Worm (Caenorhabditis elegans) whole organism, dauer: ENCODE data around the gene C34C6.9.

Experiments
- unc-62 ChIP-seq: sonication (generic microtip); optimal IDR thresholded peaks from 2 replicates; lab custom pipeline; 2017; ENCODE audit warnings: missing biosample characterization, missing genetic modification reagents, missing genetic modification characterization

C34C6.9 gene

ce11 chrII:8726700-8727099, 41.0 kb downstream of the C34C6.9 start, which contains the start of gene T01B7.9:
T01B7.9 (minus strand) TSS chrII:8726800.
- no peak for TF ChIP-seq unc-62 (GFP tag; lab: Kevin White, UChicago)

- TF ChIP-seq unc-62 (GFP tag; lab: Kevin White, UChicago) = no peak
Observed at ce11 chrII:8730281-8730680, 44.6 kb downstream of the C34C6.9 start.

- no peak for TF ChIP-seq unc-62 (GFP tag; lab: Kevin White, UChicago)
Observed at ce11 chrII:8730960-8731693, 45.4 kb downstream of the C34C6.9 start.

DNA sequence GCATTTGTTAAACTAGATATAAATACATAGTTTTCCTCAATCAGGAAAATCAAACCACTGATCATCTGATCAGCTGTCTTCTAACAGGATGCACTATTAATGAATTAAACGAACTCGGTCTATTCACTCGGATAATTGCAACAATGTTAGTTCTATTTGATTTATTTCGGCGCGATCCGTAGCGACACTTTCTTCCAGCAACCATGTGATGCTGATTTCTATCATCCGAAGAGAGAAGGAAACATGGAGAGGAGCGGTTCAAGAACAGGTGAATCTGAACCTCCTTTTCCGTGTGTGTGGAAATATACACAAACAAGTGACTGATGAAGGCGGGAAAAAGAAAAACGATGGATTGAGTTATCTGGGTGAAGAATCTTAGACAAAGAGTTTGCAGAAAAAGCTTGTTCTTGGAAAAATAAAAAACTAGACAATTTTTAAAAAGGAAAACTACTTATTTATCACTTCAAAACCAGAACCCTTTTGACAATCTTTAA, 46.1 kb downstream of the C34C6.9 start:
- TF ChIP-seq unc-62 (GFP tag; lab: Kevin White, UChicago) = no peak

DNA sequence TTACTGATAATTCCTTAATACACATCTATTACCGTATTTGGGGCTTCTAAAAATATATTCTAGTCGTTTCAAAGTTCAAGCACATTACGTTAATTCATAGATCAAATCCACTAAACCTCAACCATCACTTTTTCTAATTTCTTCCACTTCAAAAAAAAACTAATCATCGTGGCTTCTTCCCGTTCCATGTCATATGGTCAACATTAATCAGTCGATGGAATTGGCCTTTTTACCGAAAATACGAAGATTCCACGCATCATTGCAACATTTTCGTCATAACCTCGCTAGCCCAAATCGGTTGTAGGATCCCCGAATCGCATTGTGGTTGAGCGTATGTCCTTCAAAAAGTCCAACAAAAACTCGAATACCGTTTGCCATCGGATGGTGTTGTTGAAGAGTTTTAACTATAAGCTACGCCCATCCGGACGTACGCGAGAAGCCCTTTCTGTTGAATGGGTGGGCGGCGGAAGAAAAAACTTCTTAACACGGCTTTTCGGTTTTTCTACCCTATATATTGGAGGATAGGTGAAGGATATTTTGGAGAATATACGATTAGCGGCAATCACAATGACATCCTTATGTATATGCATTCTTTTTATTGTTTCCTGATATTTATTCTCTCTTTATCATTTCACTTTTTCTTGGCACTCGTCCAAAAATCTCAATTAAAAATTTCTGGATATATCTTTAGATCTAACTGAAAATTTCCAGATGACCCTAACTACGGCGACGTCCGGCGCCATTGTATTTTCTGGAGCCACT, 46.8 kb downstream of the C34C6.9 start, which contains the start of gene rol-6:
TSS of gene rol-6 (plus strand) at position 712 of the 762 bp plus-strand sequence.
- no peak for TF ChIP-seq unc-62 (GFP tag; lab: Kevin White, UChicago)

DNA sequence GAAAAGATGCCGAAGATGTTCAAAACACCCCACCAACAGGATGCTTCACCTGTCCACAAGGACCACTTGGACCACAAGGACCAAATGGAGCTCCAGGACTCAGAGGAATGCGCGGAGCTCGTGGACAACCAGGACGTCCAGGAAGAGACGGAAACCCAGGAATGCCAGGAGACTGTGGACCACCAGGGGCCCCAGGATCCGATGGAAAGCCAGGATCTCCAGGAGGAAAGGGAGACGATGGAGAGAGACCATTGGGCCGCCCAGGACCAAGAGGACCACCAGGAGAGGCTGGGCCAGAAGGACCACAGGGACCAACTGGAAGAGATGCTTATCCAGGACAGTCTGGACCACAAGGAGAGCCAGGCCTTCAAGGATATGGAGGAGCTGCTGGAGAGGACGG, 47.9 kb downstream of the C34C6.9 start:
- TF ChIP-seq unc-62 (GFP tag; lab: Kevin White, UChicago) = no peak
